Fruit fly (Drosophila melanogaster) whole organism, adult: Measurements from ENCODE around the gene rt.

Source experiments
- CG11617 ChIP-seq: fragments of 200-800 bp; sonication (Bioruptor generic); optimal IDR thresholded peaks from 2 replicates; lab custom pipeline; 2017; ENCODE audit warnings: mild to moderate bottlenecking, missing biosample characterization, missing genetic modification reagents, missing genetic modification characterization
- CG12768 ChIP-seq: fragments of 200-800 bp; sonication (Bioruptor generic); optimal IDR thresholded peaks from 2 replicates; lab custom pipeline; 2017; ENCODE audit warnings: missing biosample characterization, missing genetic modification characterization, mild to moderate bottlenecking, moderate library complexity, missing genetic modification reagents
- CG14711 ChIP-seq: fragments of 200-800 bp; sonication (Bioruptor generic); optimal IDR thresholded peaks from 2 replicates; lab custom pipeline; 2018; ENCODE audit warnings: missing biosample characterization, mild to moderate bottlenecking, missing genetic modification characterization, moderate library complexity
- CG1620 ChIP-seq: fragments of 200-800 bp; sonication (Bioruptor generic); optimal IDR thresholded peaks from 2 replicates; lab custom pipeline; 2016; ENCODE audit warnings: missing biosample characterization, missing genetic modification characterization
- CG33017 ChIP-seq: fragments of 200-800 bp; sonication (Bioruptor generic); optimal IDR thresholded peaks from 2 replicates; lab custom pipeline; 2018; ENCODE audit warnings: missing biosample characterization, mild to moderate bottlenecking, missing genetic modification characterization, moderate library complexity
- CG5204 ChIP-seq: fragments of 200-800 bp; sonication (Bioruptor generic); optimal IDR thresholded peaks from 2 replicates; lab custom pipeline; 2016; ENCODE audit warnings: missing biosample characterization, missing genetic modification characterization
- CG7045 ChIP-seq: fragments of 200-800 bp; sonication (Bioruptor generic); optimal IDR thresholded peaks from 2 replicates; lab custom pipeline; 2017; ENCODE audit warnings: missing biosample characterization, mild to moderate bottlenecking, missing genetic modification characterization
- CG7101 ChIP-seq: fragments of 200-800 bp; sonication (Bioruptor generic); optimal IDR thresholded peaks from 2 replicates; lab custom pipeline; 2018; ENCODE audit warnings: missing biosample characterization, mild to moderate bottlenecking, missing genetic modification characterization, moderate library complexity
- Clk ChIP-seq: fragments of 200-800 bp; sonication (Bioruptor generic); optimal IDR thresholded peaks from 2 replicates; lab custom pipeline; 2017; ENCODE audit warnings: missing biosample characterization, missing genetic modification characterization
- Crg-1 ChIP-seq: fragments of 200-800 bp; sonication (Bioruptor generic); optimal IDR thresholded peaks from 2 replicates; lab custom pipeline; 2016; ENCODE audit warnings: missing biosample characterization, missing genetic modification characterization
- Hr96 ChIP-seq: fragments of 200-800 bp; sonication (Bioruptor generic); optimal IDR thresholded peaks from 2 replicates; lab custom pipeline; 2016; ENCODE audit warnings: missing biosample characterization, missing genetic modification characterization
- Mnt ChIP-seq: fragments of 200-800 bp; sonication (Bioruptor generic); optimal IDR thresholded peaks from 2 replicates; lab custom pipeline; 2016; ENCODE audit warnings: missing biosample characterization, mild to moderate bottlenecking, missing genetic modification characterization
- bab1 ChIP-seq: fragments of 200-800 bp; sonication (Bioruptor generic); optimal IDR thresholded peaks from 3 replicates; lab custom pipeline; 2019; ENCODE audit warnings: missing biosample characterization, mild to moderate bottlenecking, missing genetic modification characterization, moderate library complexity
- cic ChIP-seq: fragments of 200-800 bp; sonication (Bioruptor generic); optimal IDR thresholded peaks from 2 replicates; lab custom pipeline; 2017; ENCODE audit warnings: missing biosample characterization, mild to moderate bottlenecking, missing genetic modification characterization, moderate library complexity
- cnc ChIP-seq, 2 experiments: fragments of >200 bp; optimal IDR thresholded peaks; 2 replicates each; lab custom pipeline; 2017
- kay ChIP-seq: fragments of 200-800 bp; sonication (Bioruptor generic); peaks from one replicate; lab custom pipeline; 2016; ENCODE audit warnings: missing biosample characterization, missing genetic modification characterization, borderline replicate concordance
- ovo ChIP-seq: fragments of 200-800 bp; sonication (Bioruptor generic); optimal IDR thresholded peaks from 2 replicates; lab custom pipeline; 2016; ENCODE audit warnings: missing biosample characterization, missing genetic modification characterization
- pad ChIP-seq: fragments of 200-800 bp; sonication (Bioruptor generic); optimal IDR thresholded peaks from 3 replicates; lab custom pipeline; 2017; ENCODE audit warnings: missing biosample characterization, missing genetic modification characterization, mild to moderate bottlenecking, moderate library complexity, missing genetic modification reagents
- tj ChIP-seq: fragments of 200-800 bp; sonication (Bioruptor generic); optimal IDR thresholded peaks from 3 replicates; lab custom pipeline; 2017; ENCODE audit warnings: missing biosample characterization, mild to moderate bottlenecking, missing genetic modification characterization, moderate library complexity
- toe ChIP-seq: fragments of 200-800 bp; sonication (Bioruptor generic); optimal IDR thresholded peaks from 2 replicates; lab custom pipeline; 2016; ENCODE audit warnings: missing biosample characterization, missing genetic modification characterization

The rt gene

dm6 chr3L:11554338-11554737, 33.2 kb downstream of the rt start:
- peak; percentile 11 for TF ChIP-seq CG14711 (tag; lab: Kevin White, UChicago)
- no peak for TF ChIP-seq toe
- TF ChIP-seq CG7101 (tag; lab: Kevin White, UChicago): peak; percentile 6
- no peak for TF ChIP-seq tj
- TF ChIP-seq CG7045 (GFP tag; lab: Kevin White, UChicago): no peak

DNA sequence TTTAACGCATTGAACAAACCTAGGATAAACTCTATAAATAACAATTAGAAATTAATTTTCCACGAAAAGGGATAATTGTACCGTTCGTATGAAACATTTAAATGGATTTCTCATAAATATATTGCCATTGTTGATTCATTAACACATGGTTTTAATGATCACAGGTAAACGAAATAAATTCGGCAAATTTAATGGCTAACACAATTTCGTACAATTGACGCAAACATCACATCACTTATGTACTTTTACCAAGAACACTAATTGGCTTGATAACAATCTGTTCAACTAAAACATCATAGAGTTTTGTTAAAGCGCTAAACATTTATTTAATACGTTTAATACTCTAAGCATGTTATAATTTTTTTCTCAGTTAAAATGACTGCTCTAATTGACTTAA, 33.9 kb downstream of the rt start:
- TF ChIP-seq cic (GFP tag; lab: Kevin White, UChicago) (no peak), cnc (optimal IDR thresholded peaks at IDR 0.05; lab: Kevin White, UChicago) (no peak), CG5204 (no peak), CG1620 (GFP tag; lab: Kevin White, UChicago) (no peak), CG33017 (no peak), pad (GFP tag; lab: Kevin White, UChicago) (no peak), Hr96 (GFP tag; lab: Kevin White, UChicago) (no peak)

DNA sequence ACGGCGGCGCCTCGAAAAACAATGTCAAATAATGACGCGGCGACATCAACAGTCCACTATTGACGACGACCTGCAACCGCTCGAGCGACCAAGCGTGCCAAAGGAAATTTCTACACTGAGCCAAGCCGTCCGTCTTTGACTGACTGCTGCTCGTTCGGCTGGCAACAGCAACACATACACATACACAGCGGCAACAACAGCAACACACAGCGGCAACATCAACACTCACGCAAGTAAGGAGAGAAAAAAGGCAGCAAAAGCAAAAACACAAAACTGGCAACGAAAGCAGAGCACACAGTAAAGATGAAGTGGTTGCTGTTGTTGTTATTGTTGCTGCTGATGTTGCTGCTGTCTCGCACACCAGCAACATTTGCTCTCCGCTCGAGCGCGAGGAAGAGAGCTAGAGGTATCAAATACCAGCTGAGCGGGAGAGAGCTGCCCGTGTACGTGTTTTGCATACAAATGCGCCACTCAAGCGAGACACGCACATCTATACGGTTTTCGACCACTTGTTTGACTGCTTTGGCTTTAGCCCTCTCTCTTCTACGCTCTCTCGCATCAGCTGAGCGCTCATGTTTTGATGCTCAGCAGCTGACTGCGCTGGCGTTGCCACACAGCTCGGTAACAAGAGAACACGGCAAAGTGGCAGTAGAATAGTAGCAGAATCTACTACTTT, 34.4 kb downstream of the rt start:
- TF ChIP-seq cic (GFP tag; lab: Kevin White, UChicago): peak; percentile 90
- TF ChIP-seq CG11617 (GFP tag; lab: Kevin White, UChicago): peak; percentile 32
- no peak for TF ChIP-seq cnc (optimal IDR thresholded peaks at IDR 0.05; lab: Kevin White, UChicago)
- TF ChIP-seq CG33017: peak; percentile 22
- TF ChIP-seq CG1620 (GFP tag; lab: Kevin White, UChicago): no peak
- no peak for TF ChIP-seq ovo (GFP tag; lab: Kevin White, UChicago)
- TF ChIP-seq CG5204: no peak
- peak; percentile 85 for TF ChIP-seq tj
- TF ChIP-seq toe: no peak
- peak; percentile 87 for TF ChIP-seq CG12768 (GFP tag; lab: Kevin White, UChicago)
- TF ChIP-seq CG14711 (tag; lab: Kevin White, UChicago): no peak
- peak; percentile 57 for TF ChIP-seq bab1 (GFP tag; lab: Kevin White, UChicago)
- no peak for TF ChIP-seq Clk (GFP tag; lab: Kevin White, UChicago)
- no peak for TF ChIP-seq Hr96 (GFP tag; lab: Kevin White, UChicago)
- no peak for TF ChIP-seq kay (GFP tag; lab: Kevin White, UChicago)
- peak; percentile 72 for TF ChIP-seq Mnt (GFP tag; lab: Kevin White, UChicago)
- TF ChIP-seq CG7101 (tag; lab: Kevin White, UChicago): peak; percentile 38
- TF ChIP-seq Crg-1 (GFP tag; lab: Kevin White, UChicago): peak; percentile 25
- TF ChIP-seq pad (GFP tag; lab: Kevin White, UChicago): peak; percentile 22
- no peak for TF ChIP-seq CG7045 (GFP tag; lab: Kevin White, UChicago)

dm6 chr3L:11551949-11552348, 35.6 kb downstream of the rt start:
- TF ChIP-seq CG33017 (peak; percentile 11), tj (peak; percentile 1), Hr96 (GFP tag; lab: Kevin White, UChicago) (no peak), CG14711 (tag; lab: Kevin White, UChicago) (peak; percentile 19), CG7045 (GFP tag; lab: Kevin White, UChicago) (no peak)

- TF ChIP-seq cic (GFP tag; lab: Kevin White, UChicago): no peak
- TF ChIP-seq tj: peak; percentile 89
These were observed 37.1 kb downstream of the rt start for dm6 chr3L:11550359-11551056.

DNA sequence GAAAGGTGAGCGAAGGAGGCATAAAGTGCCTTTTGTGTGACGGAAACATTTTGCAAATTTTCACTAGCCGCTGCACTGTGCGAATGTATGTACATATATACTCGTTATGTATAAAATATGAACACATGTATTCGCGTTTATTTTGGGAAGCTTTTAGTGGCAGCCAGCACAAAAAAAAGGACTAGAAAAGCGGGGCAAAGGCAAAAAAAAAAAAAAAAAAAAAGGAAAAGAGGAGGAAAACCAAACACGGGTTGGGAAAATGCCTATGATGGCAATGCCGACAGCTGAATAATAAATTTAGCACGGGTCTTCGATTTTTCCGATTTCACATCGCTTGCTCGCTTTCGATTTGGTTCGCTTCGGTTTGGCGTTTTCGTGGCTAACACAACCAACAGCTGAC, 38.1 kb downstream of the rt start:
- TF ChIP-seq CG7101 (tag; lab: Kevin White, UChicago): no peak
- no peak for TF ChIP-seq cnc (optimal IDR thresholded peaks at IDR 0.05; lab: Kevin White, UChicago)
- TF ChIP-seq tj: peak; percentile 59
- no peak for TF ChIP-seq Clk (GFP tag; lab: Kevin White, UChicago)
- TF ChIP-seq kay (GFP tag; lab: Kevin White, UChicago): no peak
- TF ChIP-seq CG33017: no peak
- TF ChIP-seq bab1 (GFP tag; lab: Kevin White, UChicago): no peak

DNA sequence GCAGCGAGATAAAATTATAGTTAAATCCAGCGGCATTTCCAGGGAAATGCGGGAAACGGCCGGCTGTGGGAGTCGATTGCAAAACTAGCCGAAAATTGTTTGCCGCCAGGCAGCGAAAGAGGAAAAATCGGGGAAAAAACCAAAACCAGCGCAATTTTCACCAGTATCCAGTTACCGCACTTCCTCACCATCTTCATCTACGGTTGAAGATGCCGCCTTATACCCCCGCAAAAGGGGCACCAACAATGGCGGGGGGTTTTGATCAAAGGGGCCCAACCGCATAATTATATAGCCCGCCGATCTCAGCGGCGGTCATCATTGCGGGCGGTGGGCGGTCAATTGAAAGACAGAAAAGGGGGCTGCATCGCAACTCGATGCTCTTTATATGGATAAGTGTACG, 39.6 kb downstream of the rt start:
- no peak for TF ChIP-seq CG12768 (GFP tag; lab: Kevin White, UChicago)
- no peak for TF ChIP-seq CG5204
- no peak for TF ChIP-seq Mnt (GFP tag; lab: Kevin White, UChicago)
- no peak for TF ChIP-seq toe
- TF ChIP-seq kay (GFP tag; lab: Kevin White, UChicago): no peak
- no peak for TF ChIP-seq CG7045 (GFP tag; lab: Kevin White, UChicago)
- no peak for TF ChIP-seq Hr96 (GFP tag; lab: Kevin White, UChicago)
- peak; percentile 82 for TF ChIP-seq tj
